Worm (Caenorhabditis elegans) whole organism, mixed stage, embryonic: ENCODE results near the gene gly-3.

Experiments used
- ceh-39 ChIP-seq: fragments of 150-350 bp; optimal IDR thresholded peaks from 2 replicates; lab custom pipeline; 2014; ENCODE audit warnings: missing biosample characterization, missing genetic modification characterization
- ceh-83 ChIP-seq: fragments of 200-800 bp; sonication (Bioruptor generic); optimal IDR thresholded peaks from 2 replicates; lab custom pipeline; 2018; ENCODE audit warnings: mild to moderate bottlenecking, missing genetic modification characterization, missing compliant biosample characterization
- ces-1 ChIP-seq: fragments of 150-350 bp; optimal IDR thresholded peaks from 2 replicates; lab custom pipeline; 2014; ENCODE audit warnings: missing biosample characterization, missing genetic modification reagents, missing genetic modification characterization
- drap-1 ChIP-seq: fragments of 200-800 bp; sonication (Bioruptor generic); optimal IDR thresholded peaks from 3 replicates; lab custom pipeline; 2018; ENCODE audit warnings: mild to moderate bottlenecking, missing genetic modification characterization, missing compliant biosample characterization
- elt-1 ChIP-seq: sonication (generic microtip); optimal IDR thresholded peaks from 2 replicates; lab custom pipeline; 2017; ENCODE audit warnings: missing genetic modification characterization, mild to moderate bottlenecking, missing compliant biosample characterization, antibody characterized with exemption, moderate library complexity, borderline replicate concordance; ENCODE audit not compliant: insufficient read depth
- flh-1 ChIP-seq: fragments of 200-800 bp; sonication (Bioruptor generic); optimal IDR thresholded peaks from 2 replicates; lab custom pipeline; 2018; ENCODE audit warnings: mild to moderate bottlenecking, missing genetic modification characterization, moderate library complexity, missing compliant biosample characterization
- ham-2 ChIP-seq: fragments of 200-800 bp; sonication (Bioruptor generic); optimal IDR thresholded peaks from 2 replicates; lab custom pipeline; 2018; ENCODE audit warnings: mild to moderate bottlenecking, missing genetic modification characterization, missing compliant biosample characterization
- hlh-1 ChIP-seq: fragments of 150-350 bp; optimal IDR thresholded peaks from 2 replicates; lab custom pipeline; 2014; ENCODE audit warnings: missing biosample characterization, missing genetic modification reagents, missing genetic modification characterization
- mab-5 ChIP-seq: fragments of 150-350 bp; optimal IDR thresholded peaks from 2 replicates; lab custom pipeline; 2014; ENCODE audit warnings: missing biosample characterization, missing genetic modification characterization
- mep-1 ChIP-seq: fragments of 150-350 bp; optimal IDR thresholded peaks from 2 replicates; lab custom pipeline; 2017; ENCODE audit warnings: missing biosample characterization, missing genetic modification reagents, missing genetic modification characterization, inconsistent platforms
- nhr-12 ChIP-seq: fragments of 150-350 bp; optimal IDR thresholded peaks from 2 replicates; lab custom pipeline; 2014; ENCODE audit warnings: missing biosample characterization, missing genetic modification characterization
- nhr-2 ChIP-seq: fragments of 150-350 bp; optimal IDR thresholded peaks from 2 replicates; lab custom pipeline; 2014; ENCODE audit warnings: missing biosample characterization, missing genetic modification characterization
- nhr-237 ChIP-seq: fragments of 150-350 bp; optimal IDR thresholded peaks from 2 replicates; lab custom pipeline; 2014; ENCODE audit warnings: missing biosample characterization, missing genetic modification characterization
- nhr-28 ChIP-seq: fragments of 150-350 bp; optimal IDR thresholded peaks from 2 replicates; lab custom pipeline; 2014; ENCODE audit warnings: missing biosample characterization, missing genetic modification characterization
- nhr-76 ChIP-seq: sonication (generic microtip); optimal IDR thresholded peaks from 2 replicates; lab custom pipeline; 2017; ENCODE audit warnings: missing biosample characterization, missing genetic modification characterization
- pha-4 ChIP-seq: fragments of 150-350 bp; optimal IDR thresholded peaks from 2 replicates; lab custom pipeline; 2018; ENCODE audit warnings: missing biosample characterization, missing genetic modification reagents, missing genetic modification characterization
- sem-2 ChIP-seq: fragments of 200-800 bp; sonication (Bioruptor generic); optimal IDR thresholded peaks from 2 replicates; lab custom pipeline; 2018; ENCODE audit warnings: mild to moderate bottlenecking, missing genetic modification characterization, missing compliant biosample characterization
- tbx-8 ChIP-seq: fragments of 200-800 bp; sonication (Bioruptor generic); optimal IDR thresholded peaks from 2 replicates; lab custom pipeline; 2018; ENCODE audit warnings: mild to moderate bottlenecking, missing genetic modification characterization, moderate library complexity, missing compliant biosample characterization
- unc-39 ChIP-seq: fragments of 150-350 bp; optimal IDR thresholded peaks from 2 replicates; lab custom pipeline; 2014; ENCODE audit warnings: missing biosample characterization, missing genetic modification characterization
- unc-62 ChIP-seq: fragments of 150-350 bp; optimal IDR thresholded peaks from 2 replicates; lab custom pipeline; 2014; ENCODE audit warnings: missing biosample characterization, missing genetic modification reagents, missing genetic modification characterization
- zip-8 ChIP-seq: fragments of 150-350 bp; optimal IDR thresholded peaks from 2 replicates; lab custom pipeline; 2014; ENCODE audit warnings: missing biosample characterization, missing genetic modification characterization

The gly-3 gene

DNA sequence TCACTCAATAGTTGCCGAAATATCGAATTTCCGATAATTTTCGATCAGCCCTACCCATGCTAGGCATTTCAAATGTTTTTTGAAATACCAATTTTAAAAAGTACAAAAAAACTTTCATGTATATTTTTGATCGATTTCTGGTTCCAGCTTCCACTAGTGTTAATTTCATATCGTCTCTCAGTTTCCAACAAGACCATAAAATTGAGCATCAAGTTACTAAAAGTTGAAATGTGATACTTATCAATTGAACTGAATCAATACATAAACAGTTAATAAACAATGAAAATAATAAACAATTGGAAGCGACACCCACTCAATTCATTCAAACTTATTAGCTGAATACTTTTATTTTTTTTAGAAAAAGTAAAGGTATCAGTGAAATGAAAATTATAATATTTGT lies 51.4 kb downstream of the gly-3 start, which contains the start of gene cup-4:
TSS of gene cup-4 (plus strand) at position 301 of the 400 bp plus-strand sequence.
- TF ChIP-seq ceh-39 (tag; lab: Kevin White, UChicago) (no peak), unc-62 (GFP tag; lab: Kevin White, UChicago) (no peak), nhr-76 (tag; lab: Kevin White, UChicago) (no peak), tbx-8 (GFP tag; lab: Kevin White, UChicago) (no peak), pha-4 (tag; lab: Kevin White, UChicago) (no peak), elt-1 (tag; lab: Kevin White, UChicago) (no peak), drap-1 (GFP tag; lab: Kevin White, UChicago) (no peak), nhr-237 (tag; lab: Kevin White, UChicago) (no peak), zip-8 (tag; lab: Kevin White, UChicago) (no peak), nhr-12 (tag; lab: Kevin White, UChicago) (no peak), nhr-28 (tag; lab: Kevin White, UChicago) (no peak), mep-1 (tag; lab: Kevin White, UChicago) (no peak), mab-5 (no peak), flh-1 (GFP tag; lab: Kevin White, UChicago) (no peak), nhr-2 (tag; lab: Kevin White, UChicago) (no peak), sem-2 (GFP tag; lab: Kevin White, UChicago) (no peak), unc-39 (tag; lab: Kevin White, UChicago) (no peak), ceh-83 (GFP tag; lab: Kevin White, UChicago) (no peak), hlh-1 (tag; lab: Kevin White, UChicago) (no peak), ham-2 (GFP tag; lab: Kevin White, UChicago) (no peak)
- TF ChIP-seq, all 35 proteins: peak for 0

- TF ChIP-seq ces-1 (no peak), mep-1 (tag; lab: Kevin White, UChicago) (no peak)
- TF ChIP-seq, all 35 proteins: peak for 0
Measured at ce11 chrIII:7865238-7865761, 52.3 kb downstream of the gly-3 start, which contains the start of gene slc-17.3. Gene slc-17.3, minus strand, starts transcription at chrIII:7865288.
